Worm (Caenorhabditis elegans): ENCODE measurements around the gene srg-46.

Gene srg-46

DNA sequence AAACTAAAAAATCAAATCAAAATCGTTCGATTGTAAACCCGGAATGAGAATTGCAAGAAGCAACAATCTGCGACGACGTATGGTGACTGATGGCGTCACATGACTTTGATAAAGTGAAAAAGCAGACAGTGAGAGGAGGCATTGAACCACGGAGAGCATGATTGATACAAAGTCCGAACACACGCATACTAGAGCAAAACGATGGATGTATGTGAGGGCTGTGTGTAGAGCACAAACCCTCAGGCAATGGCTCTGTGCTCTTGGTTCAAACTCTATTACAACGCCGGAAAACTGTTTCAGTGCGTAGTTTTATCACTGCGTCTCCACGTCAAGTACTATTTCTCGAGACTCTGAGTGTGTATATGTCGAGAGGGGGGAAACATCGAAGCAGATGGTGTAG, 39.0 kb downstream of the srg-46 start:
- no peak for TF ChIP-seq ztf-4 (tag; optimal IDR thresholded peaks at IDR 0.05)
- peak; percentile 31 for TF ChIP-seq C34F6.9 (tag; optimal IDR thresholded peaks at IDR 0.05)
- TF ChIP-seq sma-9 (GFP tag; optimal IDR thresholded peaks at IDR 0.05) = peak; percentile 42
- no peak for TF ChIP-seq sma-9 (tag; optimal IDR thresholded peaks at IDR 0.05)
- TF ChIP-seq nhr-129 (tag; optimal IDR thresholded peaks at IDR 0.05) = peak; percentile 80
- TF ChIP-seq ZK546.5 (tag; optimal IDR thresholded peaks at IDR 0.05) = no peak
- peak; percentile 3 for TF ChIP-seq F13H6.1 (tag; optimal IDR thresholded peaks at IDR 0.05)
- no peak for TF ChIP-seq skn-1 (tag; optimal IDR thresholded peaks at IDR 0.05)
- TF ChIP-seq unc-55 (GFP tag; optimal IDR thresholded peaks at IDR 0.05) = peak; percentile 4
- TF ChIP-seq lsy-2 (tag; optimal IDR thresholded peaks at IDR 0.05) = peak in 1 of 2 experiments; percentile 18
- TF ChIP-seq lin-39 (tag; optimal IDR thresholded peaks at IDR 0.05) = peak; percentile 72
- no peak for TF ChIP-seq nhr-11 (tag; optimal IDR thresholded peaks at IDR 0.05)

DNA sequence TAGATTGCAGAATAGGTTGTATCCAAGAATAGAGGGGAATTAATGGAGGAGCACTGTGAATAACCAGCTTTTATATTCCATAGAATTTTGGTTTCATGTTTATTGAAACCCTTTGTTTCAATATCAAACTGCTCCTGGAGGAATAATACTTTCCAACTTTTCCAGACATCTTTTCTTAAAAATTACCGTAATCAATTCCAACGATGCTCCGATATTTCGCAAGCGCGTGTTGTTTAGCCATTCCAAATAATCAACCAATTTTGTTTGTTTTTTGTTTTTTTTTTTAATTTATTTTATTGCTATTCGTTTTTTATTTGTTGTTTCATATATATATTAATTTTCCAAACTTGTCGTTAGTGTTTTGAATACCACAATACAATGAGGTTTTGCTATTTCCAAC, 42.5 kb downstream of the srg-46 start, which contains the start of gene cutl-1:
Gene cutl-1 (minus strand): TSS at position 83 of the 400 bp plus-strand sequence.
- TF ChIP-seq lsy-2 (tag; optimal IDR thresholded peaks at IDR 0.05) = peak in 1 of 2 experiments; percentile 32
- TF ChIP-seq snpc-4 (tag; optimal IDR thresholded peaks at IDR 0.05) = no peak

DNA sequence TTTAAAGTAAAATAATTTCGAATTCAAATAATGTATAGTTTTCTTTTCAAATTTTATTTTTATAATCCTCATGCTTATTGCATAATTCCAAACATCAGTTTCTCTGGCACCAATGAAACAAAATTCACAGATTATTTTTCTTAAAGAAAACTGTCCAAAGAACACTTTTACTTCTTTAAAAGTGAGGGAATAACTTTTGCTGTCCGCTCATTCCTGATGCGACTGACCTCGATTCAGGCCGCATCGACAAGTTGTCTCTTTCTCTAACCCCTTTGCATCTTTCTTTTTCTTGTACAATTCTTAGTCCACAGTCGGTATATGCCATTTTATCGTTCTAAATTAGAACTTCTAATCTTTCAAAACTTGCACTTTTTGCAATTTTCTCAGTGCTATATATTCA, 43.0 kb downstream of the srg-46 start, which contains the start of gene F53F1.2:
Gene F53F1.2 (plus strand): TSS at position 306 of the 400 bp plus-strand sequence.
- TF ChIP-seq alr-1 (tag; optimal IDR thresholded peaks at IDR 0.05) (no peak), nhr-129 (tag; optimal IDR thresholded peaks at IDR 0.05) (no peak), blmp-1 (tag; optimal IDR thresholded peaks at IDR 0.05; ENCODE audit: insufficient read depth) (peak; percentile 80)

DNA sequence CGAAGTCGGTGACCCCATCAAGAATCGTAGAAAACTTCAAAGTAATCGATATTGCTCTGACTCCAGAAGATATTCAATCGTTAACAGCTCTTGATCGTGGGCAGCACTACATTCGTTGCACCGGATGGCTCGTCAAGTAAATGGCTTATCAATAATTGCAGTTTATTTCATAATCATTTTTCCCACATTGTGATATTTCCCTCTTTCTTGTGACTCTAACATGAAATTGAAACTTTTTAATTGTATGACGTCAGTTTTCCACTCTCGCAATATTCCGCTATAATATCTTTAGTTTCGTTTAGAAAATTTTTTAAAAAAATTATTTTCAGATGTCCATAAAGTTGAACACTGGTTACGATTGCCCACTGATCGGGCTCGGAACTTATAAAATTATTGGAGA, 44.4 kb downstream of the srg-46 start, which contains the start of gene F53F1.3:
Gene F53F1.3 (plus strand): TSS at position 330 of the 400 bp plus-strand sequence.
- no peak for TF ChIP-seq egl-27 (tag; optimal IDR thresholded peaks at IDR 0.05)
- no peak for TF ChIP-seq lin-11 (tag; optimal IDR thresholded peaks at IDR 0.05)
- TF ChIP-seq unc-55 (GFP tag; optimal IDR thresholded peaks at IDR 0.05) = no peak
- TF ChIP-seq nhr-77 (tag; optimal IDR thresholded peaks at IDR 0.05) = no peak
- TF ChIP-seq nhr-25 (tag; optimal IDR thresholded peaks at IDR 0.05) = no peak
- peak; percentile 67 for TF ChIP-seq fos-1 (tag; optimal IDR thresholded peaks at IDR 0.05)
- no peak for TF ChIP-seq sma-9 (GFP tag; optimal IDR thresholded peaks at IDR 0.05)
- TF ChIP-seq sma-9 (tag; optimal IDR thresholded peaks at IDR 0.05) = no peak
- no peak for TF ChIP-seq dmd-4 (tag; optimal IDR thresholded peaks at IDR 0.05)

DNA sequence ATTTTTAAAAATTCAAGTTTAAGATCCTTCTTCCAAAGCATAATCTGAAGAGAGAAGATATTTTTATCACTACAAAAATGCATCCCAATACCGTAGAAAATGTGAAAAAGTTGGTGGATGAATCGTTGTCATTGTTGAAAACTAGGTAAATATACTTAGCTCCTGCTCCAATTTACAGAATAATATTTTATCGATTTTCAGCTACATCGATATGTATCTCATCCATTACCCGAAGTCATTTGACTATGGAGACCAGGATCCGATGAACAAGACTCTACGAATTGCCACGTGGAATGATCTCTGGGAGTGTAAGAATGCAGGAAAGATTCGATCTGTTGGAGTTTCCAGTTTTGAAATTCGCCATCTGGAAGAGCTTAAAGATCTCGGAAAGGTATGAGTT, 44.9 kb downstream of the srg-46 start:
- TF ChIP-seq alr-1 (tag; optimal IDR thresholded peaks at IDR 0.05) = no peak
- no peak for TF ChIP-seq mbf-1 (tag; optimal IDR thresholded peaks at IDR 0.05)

DNA sequence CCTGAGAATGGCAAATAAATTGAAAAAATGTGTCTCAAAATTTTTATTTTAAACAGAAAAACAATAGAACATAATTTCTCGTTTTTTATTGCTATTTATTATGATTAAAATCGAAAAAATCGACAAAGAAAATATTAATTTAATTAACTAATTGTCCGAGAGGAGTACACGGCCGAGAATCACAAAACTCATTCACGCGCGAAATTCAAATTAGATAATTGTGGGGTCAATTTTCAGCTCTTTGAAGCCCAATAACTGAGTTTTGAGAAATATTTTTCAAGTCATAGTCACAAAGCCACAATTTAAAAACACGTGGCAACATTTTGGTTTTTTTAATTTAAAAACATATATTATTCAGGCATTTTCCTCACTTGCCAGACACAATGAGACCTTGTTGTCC, 45.6 kb downstream of the srg-46 start:
- TF ChIP-seq ztf-11 (tag; optimal IDR thresholded peaks at IDR 0.05) (no peak), C34F6.9 (tag; optimal IDR thresholded peaks at IDR 0.05) (peak; percentile 9), nhr-6 (tag; optimal IDR thresholded peaks at IDR 0.05) (no peak), sma-3 (GFP tag; optimal IDR thresholded peaks at IDR 0.05) (peak; percentile 36), mab-5 (tag; optimal IDR thresholded peaks at IDR 0.05) (no peak), mdl-1 (tag; optimal IDR thresholded peaks at IDR 0.05) (no peak), gmeb-1 (tag; optimal IDR thresholded peaks at IDR 0.05) (peak; percentile 82), mbf-1 (tag; optimal IDR thresholded peaks at IDR 0.05) (no peak), sma-9 (GFP tag; optimal IDR thresholded peaks at IDR 0.05) (peak; percentile 34), sma-9 (tag; optimal IDR thresholded peaks at IDR 0.05) (no peak), nhr-25 (tag; optimal IDR thresholded peaks at IDR 0.05) (peak; percentile 36), lsy-2 (tag; optimal IDR thresholded peaks at IDR 0.05) (peak in 1 of 2 experiments; percentile 50)

DNA sequence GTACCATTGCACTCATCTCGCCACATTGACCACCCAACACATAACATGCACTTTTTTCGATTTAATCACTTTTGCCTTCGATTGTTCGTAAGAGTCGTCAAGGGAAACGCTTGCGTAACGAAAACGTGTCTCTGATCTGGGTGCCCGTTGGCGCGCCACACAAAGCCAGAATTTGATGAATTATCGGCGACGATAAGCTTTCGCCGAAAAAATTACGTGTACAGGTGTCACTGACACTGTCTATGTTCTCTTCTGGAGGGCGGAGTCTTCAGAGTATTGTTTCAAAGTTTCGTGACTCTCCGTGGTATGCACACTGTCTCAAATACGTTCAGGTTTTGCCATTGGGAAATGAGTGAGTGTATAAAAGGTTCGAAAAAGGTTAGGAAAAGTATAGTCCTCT, 47.2 kb downstream of the srg-46 start, which contains the start of gene F53F1.4:
Gene F53F1.4 (plus strand): TSS at position 390 of the 400 bp plus-strand sequence.
- TF ChIP-seq nhr-25 (tag; optimal IDR thresholded peaks at IDR 0.05) (peak; percentile 60), blmp-1 (tag; optimal IDR thresholded peaks at IDR 0.05; ENCODE audit: insufficient read depth) (peak; percentile 30), alr-1 (tag; optimal IDR thresholded peaks at IDR 0.05) (no peak)
